Fruit fly (Drosophila melanogaster) whole organism, pupa: ENCODE results near the gene Ufsp2.

Experiments
- CG12605 ChIP-seq: fragments of 200-800 bp; sonication (Bioruptor generic); IDR thresholded peaks from 2 replicates; pipeline ENCODE4 v1.3.6; 2022; ENCODE audit warnings: missing biosample characterization, missing genetic modification characterization
- CG15710 ChIP-seq: fragments of 200-800 bp; sonication (Bioruptor generic); optimal IDR thresholded peaks from 2 replicates; lab custom pipeline; 2018; ENCODE audit warnings: missing biosample characterization, mild to moderate bottlenecking, missing genetic modification characterization, moderate library complexity
- Snoo ChIP-seq: fragments of 200-800 bp; sonication (Bioruptor generic); optimal IDR thresholded peaks from 3 replicates; lab custom pipeline; 2017; ENCODE audit warnings: missing biosample characterization, mild to moderate bottlenecking, missing genetic modification characterization, inconsistent platforms
- gl ChIP-seq: fragments of 200-800 bp; sonication (Bioruptor generic); optimal IDR thresholded peaks from 2 replicates; lab custom pipeline; 2018; ENCODE audit warnings: missing biosample characterization, mild to moderate bottlenecking, missing genetic modification characterization

DNA sequence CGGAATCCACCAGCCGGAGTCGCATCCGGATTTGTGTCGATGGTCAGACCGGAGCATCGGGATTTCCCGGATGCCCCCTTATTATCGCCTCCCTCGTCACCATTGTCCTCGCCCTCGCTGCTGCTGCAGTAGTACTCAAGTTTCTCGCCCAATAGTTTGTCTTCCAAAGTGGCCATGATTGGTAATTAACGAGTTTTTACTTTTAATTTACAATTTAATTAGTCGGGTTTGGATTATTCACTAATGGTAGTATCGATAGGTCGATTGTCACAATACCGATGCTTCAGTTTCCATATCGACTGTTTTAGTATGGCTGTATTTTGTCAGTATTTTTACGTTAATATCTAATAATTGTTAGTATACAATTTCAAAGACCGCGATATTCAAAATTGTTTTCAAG lies 33.7 kb downstream of the Ufsp2 start, which contains the start of gene CG7650:
- TF ChIP-seq CG15710 (no peak), gl (tag; lab: Kevin White, UChicago) (no peak), CG12605 (GFP tag; lab: Robert Waterston, UW) (no peak), Snoo (tag; lab: Kevin White, UChicago) (no peak)
